Fruit fly (Drosophila melanogaster): ENCODE data around the gene CG7326.
A peak's percentile ranks its signal among the peaks of the same experiment; 100 is the strongest.

Gene CG7326

dm6 chrX:18863748-18864482 is at the start of gene CG7326, which contains the start of gene Dora (continued):
- TF ChIP-seq vfl (GFP tag; optimal IDR thresholded peaks at IDR 0.05) (no peak), CG12299 (tag; optimal IDR thresholded peaks at IDR 0.05) (peak; percentile 16), HmgZ (tag; optimal IDR thresholded peaks at IDR 0.05) (peak; percentile 31), peb (GFP tag; IDR thresholded peaks at IDR 0.05) (no peak), p53 (GFP tag; optimal IDR thresholded peaks at IDR 0.05) (peak; percentile 92), CG17186 (GFP tag; optimal IDR thresholded peaks at IDR 0.05) (peak; percentile 63), CG10431 (GFP tag; optimal IDR thresholded peaks at IDR 0.05) (no peak), CG11247 (GFP tag; IDR thresholded peaks at IDR 0.05) (no peak), sens (GFP tag) (peak; percentile 37), trem (tag; optimal IDR thresholded peaks at IDR 0.05) (peak; percentile 63), gce (GFP tag; IDR thresholded peaks at IDR 0.05) (no peak), CG11723 (GFP tag; optimal IDR thresholded peaks at IDR 0.05) (no peak), amos (GFP tag; IDR thresholded peaks at IDR 0.05; ENCODE audit: partially characterized antibody) (peak; percentile 93), Mrtf (GFP tag; IDR thresholded peaks at IDR 0.05) (no peak), CG11696 (GFP tag; IDR thresholded peaks at IDR 0.05) (no peak), CG12659 (GFP tag; optimal IDR thresholded peaks at IDR 0.05) (peak; percentile 75), ash1 (GFP tag; optimal IDR thresholded peaks at IDR 0.05) (no peak), CG6272 (GFP tag; IDR thresholded peaks at IDR 0.05) (no peak), her (GFP tag; optimal IDR thresholded peaks at IDR 0.05) (peak; percentile 20), CG15073 (GFP tag; optimal IDR thresholded peaks at IDR 0.05) (no peak), CG2202 (tag; optimal IDR thresholded peaks at IDR 0.05) (no peak), CG9797 (GFP tag; optimal IDR thresholded peaks at IDR 0.05) (peak; percentile 91), so (GFP tag; IDR thresholded peaks at IDR 0.05) (no peak), CG15479 (GFP tag; optimal IDR thresholded peaks at IDR 0.05) (peak; percentile 82), CG8089 (GFP tag; optimal IDR thresholded peaks at IDR 0.05) (no peak), CG10565 (GFP tag; optimal IDR thresholded peaks at IDR 0.05) (no peak), Lhr (GFP tag; optimal IDR thresholded peaks at IDR 0.05) (peak; percentile 61), Hr51 (GFP tag; optimal IDR thresholded peaks at IDR 0.05) (no peak), emc (GFP tag; optimal IDR thresholded peaks at IDR 0.05) (no peak), CrebB (tag; optimal IDR thresholded peaks at IDR 0.05) (no peak), CG5245 (GFP tag; optimal IDR thresholded peaks at IDR 0.05) (no peak), Elba2 (GFP tag; optimal IDR thresholded peaks at IDR 0.05) (no peak), ewg (GFP tag; optimal IDR thresholded peaks at IDR 0.05) (peak; percentile 73), kay (GFP tag; optimal IDR thresholded peaks at IDR 0.05) (no peak), CG10267 (tag; optimal IDR thresholded peaks at IDR 0.05) (peak; percentile 48), CG17802 (tag; optimal IDR thresholded peaks at IDR 0.05) (no peak), Hr3 (GFP tag; optimal IDR thresholded peaks at IDR 0.05) (no peak), lbe (GFP tag; optimal IDR thresholded peaks at IDR 0.05) (peak; percentile 25), Antp (GFP tag; optimal IDR thresholded peaks at IDR 0.05) (no peak), Pdp1 (GFP tag; optimal IDR thresholded peaks at IDR 0.05) (peak in 1 of 2 experiments; percentile 4), sna (GFP tag; IDR thresholded peaks at IDR 0.05; ENCODE audit: partially characterized antibody) (peak; percentile 90), Usf (GFP tag; optimal IDR thresholded peaks at IDR 0.05) (no peak), CG14441 (GFP tag; IDR thresholded peaks at IDR 0.05) (no peak), disco-r (GFP tag; optimal IDR thresholded peaks at IDR 0.05) (no peak), CG6175 (GFP tag; IDR thresholded peaks at IDR 0.05) (no peak), CG12769 (tag; optimal IDR thresholded peaks at IDR 0.05) (no peak), ab (GFP tag; optimal IDR thresholded peaks at IDR 0.05) (no peak), unc-4 (GFP tag; IDR thresholded peaks at IDR 0.05; ENCODE audit: partially characterized antibody) (peak; percentile 92), cwo (GFP tag; optimal IDR thresholded peaks at IDR 0.05) (no peak), Oli (tag; optimal IDR thresholded peaks at IDR 0.05) (no peak)
